Fruit fly (Drosophila melanogaster) whole organism, prepupa: ENCODE measurements around the gene MFS18.

Experiments used
- Blimp-1 ChIP-seq: fragments of 200-800 bp; sonication (Bioruptor generic); optimal IDR thresholded peaks from 3 replicates; lab custom pipeline; 2017; ENCODE audit warnings: missing biosample characterization, missing genetic modification characterization, mild to moderate bottlenecking, moderate library complexity, missing genetic modification reagents
- CG10631 ChIP-seq: fragments of 200-800 bp; sonication (Bioruptor generic); optimal IDR thresholded peaks from 2 replicates; lab custom pipeline; 2016; ENCODE audit warnings: missing biosample characterization, missing genetic modification characterization
- CG11294 ChIP-seq: fragments of 200-800 bp; sonication (Bioruptor generic); IDR thresholded peaks from 2 replicates; pipeline ENCODE4 v1.3.6; 2022; ENCODE audit warnings: missing biosample characterization, missing genetic modification characterization
- CG11762 ChIP-seq: fragments of 200-800 bp; sonication (Bioruptor generic); optimal IDR thresholded peaks from 3 replicates; lab custom pipeline; 2016; ENCODE audit warnings: missing biosample characterization, missing genetic modification characterization; ENCODE audit not compliant: insufficient read depth
- CG11902 ChIP-seq: fragments of 200-800 bp; sonication (Bioruptor generic); optimal IDR thresholded peaks from 3 replicates; lab custom pipeline; 2016; ENCODE audit warnings: missing biosample characterization, missing genetic modification characterization
- CG1621 ChIP-seq: fragments of 200-800 bp; sonication (Bioruptor generic); optimal IDR thresholded peaks from 3 replicates; lab custom pipeline; 2018; ENCODE audit warnings: missing biosample characterization, mild to moderate bottlenecking, missing genetic modification characterization
- CG16779 ChIP-seq: fragments of 200-800 bp; sonication (Bioruptor generic); optimal IDR thresholded peaks from 3 replicates; lab custom pipeline; 2017; ENCODE audit warnings: missing biosample characterization, mild to moderate bottlenecking, missing genetic modification characterization
- CG32006 ChIP-seq: fragments of 200-800 bp; sonication (Bioruptor generic); optimal IDR thresholded peaks from 3 replicates; lab custom pipeline; 2017; ENCODE audit warnings: missing biosample characterization, mild to moderate bottlenecking, missing genetic modification characterization
- CG34406 ChIP-seq: fragments of 200-800 bp; sonication (Bioruptor generic); optimal IDR thresholded peaks from 3 replicates; lab custom pipeline; 2016; ENCODE audit warnings: missing biosample characterization, missing genetic modification characterization
- CG3919 ChIP-seq: fragments of 200-800 bp; sonication (Bioruptor generic); optimal IDR thresholded peaks from 3 replicates; lab custom pipeline; 2016; ENCODE audit warnings: missing biosample characterization, missing genetic modification characterization
- CG4318 ChIP-seq: fragments of 200-800 bp; sonication (Bioruptor generic); optimal IDR thresholded peaks from 3 replicates; lab custom pipeline; 2017; ENCODE audit warnings: missing biosample characterization, mild to moderate bottlenecking, missing genetic modification characterization
- CG6163 ChIP-seq: fragments of 200-800 bp; sonication (Bioruptor generic); IDR thresholded peaks from 3 replicates; pipeline ENCODE4 v1.3.6; 2022; ENCODE audit warnings: missing biosample characterization, missing genetic modification characterization
- CG6276 ChIP-seq: fragments of 200-800 bp; sonication (Bioruptor generic); optimal IDR thresholded peaks from 2 replicates; lab custom pipeline; 2017; ENCODE audit warnings: missing biosample characterization, mild to moderate bottlenecking, missing genetic modification characterization
- CG6792 ChIP-seq: fragments of 200-800 bp; sonication (Bioruptor generic); optimal IDR thresholded peaks from 3 replicates; lab custom pipeline; 2016; ENCODE audit warnings: missing biosample characterization, missing genetic modification characterization
- CG6808 ChIP-seq: fragments of 200-800 bp; sonication (Bioruptor generic); optimal IDR thresholded peaks from 3 replicates; lab custom pipeline; 2017; ENCODE audit warnings: missing biosample characterization, missing genetic modification characterization, mild to moderate bottlenecking, moderate library complexity, missing genetic modification reagents
- CG8119 ChIP-seq: fragments of 200-800 bp; sonication (Bioruptor generic); IDR thresholded peaks from 3 replicates; pipeline ENCODE4 v1.3.6; 2022; ENCODE audit warnings: missing biosample characterization, missing genetic modification characterization
- CG8319 ChIP-seq: fragments of 200-800 bp; sonication (Bioruptor generic); optimal IDR thresholded peaks from 3 replicates; lab custom pipeline; 2016; ENCODE audit warnings: missing biosample characterization, missing genetic modification characterization
- CG9139 ChIP-seq: fragments of 200-800 bp; sonication (Bioruptor generic); optimal IDR thresholded peaks from 3 replicates; lab custom pipeline; 2017; ENCODE audit warnings: missing biosample characterization, mild to moderate bottlenecking, missing genetic modification characterization
- Eip75B ChIP-seq: fragments of 200-800 bp; sonication (Bioruptor generic); optimal IDR thresholded peaks from 3 replicates; lab custom pipeline; 2016; ENCODE audit warnings: missing biosample characterization, missing genetic modification characterization
- Eip78C ChIP-seq: fragments of 200-800 bp; sonication (Bioruptor generic); peaks from one replicate; lab custom pipeline; 2016; ENCODE audit warnings: missing biosample characterization, missing genetic modification characterization
- Ets96B ChIP-seq: fragments of 200-800 bp; optimal IDR thresholded peaks from 2 replicates; lab custom pipeline; 2019; ENCODE audit warnings: missing biosample characterization, mild to moderate bottlenecking, missing genetic modification characterization, moderate library complexity
- Gug ChIP-seq: fragments of 200-800 bp; sonication (Bioruptor generic); IDR thresholded peaks from 2 replicates; pipeline ENCODE4 v1.3.6; 2022; ENCODE audit warnings: missing biosample characterization, missing genetic modification characterization
- Hr39 ChIP-seq: fragments of 200-800 bp; sonication (Bioruptor generic); optimal IDR thresholded peaks from 2 replicates; lab custom pipeline; 2016; ENCODE audit warnings: missing biosample characterization, missing genetic modification characterization
- Hr4 ChIP-seq: fragments of 200-800 bp; sonication (Bioruptor generic); optimal IDR thresholded peaks from 3 replicates; lab custom pipeline; 2016; ENCODE audit warnings: missing biosample characterization, missing genetic modification characterization
- Lpt ChIP-seq: fragments of 200-800 bp; sonication (Bioruptor generic); optimal IDR thresholded peaks from 3 replicates; lab custom pipeline; 2016; ENCODE audit warnings: missing biosample characterization, missing genetic modification characterization
- OdsH ChIP-seq: fragments of 200-800 bp; sonication (Bioruptor generic); optimal IDR thresholded peaks from 3 replicates; lab custom pipeline; 2016; ENCODE audit warnings: missing biosample characterization, missing genetic modification characterization
- Smox ChIP-seq: fragments of 200-800 bp; sonication (Bioruptor generic); optimal IDR thresholded peaks from 3 replicates; lab custom pipeline; 2016; ENCODE audit warnings: missing biosample characterization, missing genetic modification characterization
- Sox102F ChIP-seq: fragments of 200-800 bp; sonication (Bioruptor generic); optimal IDR thresholded peaks from 2 replicates; lab custom pipeline; 2016; ENCODE audit warnings: missing biosample characterization, mild to moderate bottlenecking, missing genetic modification characterization
- Sox14 ChIP-seq: fragments of 200-800 bp; sonication (Bioruptor generic); optimal IDR thresholded peaks from 3 replicates; lab custom pipeline; 2016; ENCODE audit warnings: missing biosample characterization, missing genetic modification characterization
- Sox15 ChIP-seq: fragments of 200-800 bp; sonication (Bioruptor generic); optimal IDR thresholded peaks from 3 replicates; lab custom pipeline; 2016; ENCODE audit warnings: missing biosample characterization, missing genetic modification characterization
- achi ChIP-seq: fragments of 200-800 bp; sonication (Bioruptor generic); optimal IDR thresholded peaks from 3 replicates; lab custom pipeline; 2016; ENCODE audit warnings: missing biosample characterization, missing genetic modification characterization
- acj6 ChIP-seq: fragments of 200-800 bp; sonication (Bioruptor generic); optimal IDR thresholded peaks from 3 replicates; lab custom pipeline; 2016; ENCODE audit warnings: missing biosample characterization, missing genetic modification characterization
- dac ChIP-seq: fragments of 200-800 bp; sonication (Bioruptor generic); optimal IDR thresholded peaks from 2 replicates; lab custom pipeline; 2017; ENCODE audit warnings: missing biosample characterization, mild to moderate bottlenecking, missing genetic modification characterization
- dsx ChIP-seq: fragments of 200-800 bp; optimal IDR thresholded peaks from 3 replicates; lab custom pipeline; 2019; ENCODE audit warnings: missing biosample characterization, mild to moderate bottlenecking, missing genetic modification characterization, moderate library complexity; ENCODE audit not compliant: poor library complexity, severe bottlenecking
- eg ChIP-seq: fragments of 200-800 bp; sonication (Bioruptor generic); IDR thresholded peaks from 3 replicates; pipeline ENCODE4 v1.3.6; 2022; ENCODE audit warnings: missing biosample characterization, missing genetic modification characterization
- esn ChIP-seq: fragments of 200-800 bp; sonication (Bioruptor generic); optimal IDR thresholded peaks from 2 replicates; lab custom pipeline; 2016; ENCODE audit warnings: missing biosample characterization, mild to moderate bottlenecking, missing genetic modification characterization, moderate library complexity
- fd59A ChIP-seq: fragments of 200-800 bp; sonication (Bioruptor generic); optimal IDR thresholded peaks from 2 replicates; lab custom pipeline; 2017; ENCODE audit warnings: missing biosample characterization, mild to moderate bottlenecking, missing genetic modification characterization, missing genetic modification reagents
- fd85E ChIP-seq: fragments of 200-800 bp; sonication (Bioruptor generic); optimal IDR thresholded peaks from 3 replicates; lab custom pipeline; 2016; ENCODE audit warnings: missing biosample characterization, missing genetic modification characterization
- fkh ChIP-seq: fragments of 200-800 bp; sonication (Bioruptor generic); optimal IDR thresholded peaks from 3 replicates; lab custom pipeline; 2017; ENCODE audit warnings: missing biosample characterization, mild to moderate bottlenecking, missing genetic modification characterization, moderate library complexity
- lz ChIP-seq: fragments of 200-800 bp; sonication (Bioruptor generic); optimal IDR thresholded peaks from 3 replicates; lab custom pipeline; 2016; ENCODE audit warnings: missing biosample characterization, missing genetic modification characterization
- net ChIP-seq: fragments of 200-800 bp; sonication (Bioruptor generic); optimal IDR thresholded peaks from 3 replicates; lab custom pipeline; 2016; ENCODE audit warnings: missing biosample characterization, missing genetic modification characterization
- pdm3 ChIP-seq: fragments of 200-800 bp; sonication (Bioruptor generic); optimal IDR thresholded peaks from 3 replicates; lab custom pipeline; 2016; ENCODE audit warnings: missing biosample characterization, missing genetic modification characterization
- spab ChIP-seq: fragments of 200-800 bp; sonication (Bioruptor generic); optimal IDR thresholded peaks from 2 replicates; lab custom pipeline; 2017; ENCODE audit warnings: missing biosample characterization, mild to moderate bottlenecking, missing genetic modification characterization, missing genetic modification reagents
- svp ChIP-seq: fragments of 200-800 bp; sonication (Bioruptor generic); peaks from one replicate; lab custom pipeline; 2016; ENCODE audit warnings: missing biosample characterization, missing genetic modification characterization
- topi ChIP-seq: fragments of 200-800 bp; sonication (Bioruptor generic); optimal IDR thresholded peaks from 3 replicates; lab custom pipeline; 2016; ENCODE audit warnings: missing biosample characterization, missing genetic modification characterization
- vri ChIP-seq: fragments of 200-800 bp; sonication (Bioruptor generic); optimal IDR thresholded peaks from 3 replicates; lab custom pipeline; 2016; ENCODE audit warnings: missing biosample characterization, mild to moderate bottlenecking, missing genetic modification characterization

The MFS18 gene

DNA sequence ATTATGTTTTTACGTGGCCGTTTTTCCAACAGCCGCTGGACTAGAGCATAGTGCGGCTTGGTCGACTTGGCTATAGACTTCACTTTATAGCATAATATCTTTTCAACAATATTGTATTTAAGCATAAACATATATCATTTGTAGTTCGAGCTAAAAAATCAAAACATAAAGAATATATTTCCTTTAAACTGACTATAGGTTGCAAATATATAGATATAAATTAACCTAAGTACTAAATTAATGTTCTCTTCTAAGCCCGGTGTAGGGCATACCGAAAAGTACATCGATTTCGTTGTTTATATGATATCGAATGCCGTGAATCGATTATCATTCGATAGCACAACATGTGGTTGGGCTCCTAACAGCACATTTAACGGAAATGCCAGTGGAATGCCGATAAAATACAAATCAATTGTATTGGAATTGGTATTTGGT, at the start of gene MFS18 (continued):
- TF ChIP-seq svp (GFP tag; lab: Kevin White, UChicago) (peak; percentile 98), Gug (GFP tag; lab: Robert Waterston, UW) (peak; percentile 99), CG6163 (peak; percentile 98), net (GFP tag; lab: Kevin White, UChicago) (peak; percentile 97), dsx (GFP tag; lab: Kevin White, UChicago) (peak; percentile 86), CG11762 (peak; percentile 99), acj6 (GFP tag; lab: Kevin White, UChicago) (peak; percentile 97), OdsH (GFP tag; lab: Kevin White, UChicago) (peak; percentile 97)

DNA sequence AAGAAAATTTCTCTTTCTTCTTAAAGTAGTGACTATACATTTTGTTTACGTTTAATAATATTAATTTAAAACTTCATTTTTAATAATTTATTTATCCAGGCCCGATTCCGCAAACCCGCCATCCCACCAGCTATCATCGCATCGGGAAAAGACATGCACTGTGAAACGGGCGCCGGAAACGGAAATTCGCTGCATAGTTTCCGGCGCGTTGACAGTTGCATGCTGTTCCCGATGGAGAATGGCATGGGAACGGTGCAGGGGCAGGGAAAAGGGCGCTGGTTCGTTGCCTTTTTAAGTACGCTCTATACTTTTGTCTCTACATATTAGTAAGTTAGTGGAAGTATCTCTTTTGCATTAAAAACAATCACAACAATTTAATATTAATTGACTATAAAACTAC, 29.5 kb upstream of the MFS18 start:
- TF ChIP-seq CG3919 (GFP tag; lab: Kevin White, UChicago) (peak; percentile 26), Lpt (GFP tag; lab: Kevin White, UChicago) (no peak), eg (GFP tag; lab: Robert Waterston, UW) (peak; percentile 22; the same call in 1 of the 3 replicates), Sox102F (GFP tag; lab: Kevin White, UChicago) (no peak), achi (GFP tag; lab: Kevin White, UChicago) (peak; percentile 37), Eip78C (GFP tag; lab: Kevin White, UChicago) (peak; percentile 57), net (GFP tag; lab: Kevin White, UChicago) (no peak), vri (no peak), Gug (GFP tag; lab: Robert Waterston, UW) (no peak)

DNA sequence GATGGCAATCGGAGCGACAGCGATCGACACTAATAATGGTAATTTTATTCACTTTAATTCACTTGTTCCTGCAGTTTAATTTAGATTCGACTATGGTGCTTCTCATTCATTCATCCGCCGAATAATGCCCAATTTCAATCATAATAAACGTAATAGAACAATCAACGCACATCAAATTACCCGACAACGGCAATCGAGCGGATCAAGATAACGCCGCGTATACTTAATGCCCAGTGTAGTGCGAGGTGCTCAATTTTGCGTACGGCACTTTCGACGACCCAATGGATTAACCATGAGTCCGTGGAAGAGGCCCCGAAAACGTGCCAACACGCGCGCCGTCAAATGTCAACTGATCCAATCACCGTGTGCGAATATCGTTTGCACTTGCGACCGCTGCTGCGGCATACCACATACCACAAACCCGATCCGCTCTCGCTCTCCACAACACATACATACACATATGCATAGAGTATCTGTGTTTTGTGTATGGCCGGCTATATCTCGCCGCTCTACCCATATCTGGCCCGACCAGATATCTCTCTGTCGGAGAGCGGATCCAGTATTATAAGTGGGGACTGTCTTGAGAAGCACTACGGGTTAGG, 28.3 kb upstream of the MFS18 start, which contains the start of gene ine:
ine (minus strand) TSS at position 351 of the 602 bp plus-strand sequence.
- TF ChIP-seq net (GFP tag; lab: Kevin White, UChicago) (no peak), topi (GFP tag; lab: Kevin White, UChicago) (no peak), CG6163 (peak; percentile 55; the same call in 1 of the 3 replicates), Hr39 (GFP tag; lab: Kevin White, UChicago) (no peak), CG11902 (GFP tag; lab: Kevin White, UChicago) (no peak), Hr4 (GFP tag; lab: Kevin White, UChicago) (no peak), CG6808 (no peak), Lpt (GFP tag; lab: Kevin White, UChicago) (no peak), CG11762 (no peak), eg (GFP tag; lab: Robert Waterston, UW) (peak; percentile 50; the same call in 1 of the 3 replicates), CG9139 (GFP tag; lab: Kevin White, UChicago) (no peak), CG32006 (GFP tag; lab: Kevin White, UChicago) (no peak), Sox15 (GFP tag; lab: Kevin White, UChicago) (no peak), Sox102F (GFP tag; lab: Kevin White, UChicago) (no peak), pdm3 (no peak), fd59A (no peak), OdsH (GFP tag; lab: Kevin White, UChicago) (no peak), Blimp-1 (no peak), CG16779 (peak; percentile 25), CG4318 (GFP tag; lab: Kevin White, UChicago) (no peak), dsx (GFP tag; lab: Kevin White, UChicago) (no peak), dac (no peak), CG8319 (GFP tag; lab: Kevin White, UChicago) (no peak), spab (GFP tag; lab: Kevin White, UChicago) (no peak), fkh (no peak), CG6276 (GFP tag; lab: Kevin White, UChicago) (no peak), Eip75B (GFP tag; lab: Kevin White, UChicago) (no peak), lz (no peak), CG8119 (no peak), Eip78C (GFP tag; lab: Kevin White, UChicago) (peak; percentile 55), Sox14 (GFP tag; lab: Kevin White, UChicago) (no peak), Ets96B (no peak), CG6792 (GFP tag; lab: Kevin White, UChicago) (no peak), CG3919 (GFP tag; lab: Kevin White, UChicago) (no peak), Smox (GFP tag; lab: Kevin White, UChicago) (no peak), CG11294 (GFP tag; lab: Robert Waterston, UW) (no peak), fd85E (GFP tag; lab: Kevin White, UChicago) (no peak), CG1621 (peak; percentile 42), CG34406 (GFP tag; lab: Kevin White, UChicago) (no peak), CG10631 (GFP tag; lab: Kevin White, UChicago) (no peak), esn (GFP tag; lab: Kevin White, UChicago) (no peak)
